Worm (Caenorhabditis elegans) whole organism, L2 larva: ENCODE measurements around the gene pqn-82.
A peak's percentile ranks its signal among the peaks of the same experiment; 100 is the strongest.

ENCODE experiments used
- C34F6.9 ChIP-seq: fragments of 150-350 bp; optimal IDR thresholded peaks from 2 replicates; lab custom pipeline; 2014; ENCODE audit warnings: missing biosample characterization, missing genetic modification characterization
- egl-27 ChIP-seq: sonication (generic microtip); optimal IDR thresholded peaks from 3 replicates; lab custom pipeline; 2017; ENCODE audit warnings: missing biosample characterization, missing genetic modification reagents, missing genetic modification characterization
- nhr-11 ChIP-seq: fragments of 150-350 bp; optimal IDR thresholded peaks from 2 replicates; lab custom pipeline; 2014; ENCODE audit warnings: missing biosample characterization, missing genetic modification characterization

ce11 chrIII:1819049-1819597 is 29.7 kb upstream of the pqn-82 start:
- TF ChIP-seq C34F6.9 (tag; lab: Kevin White, UChicago) (peak; percentile 84), egl-27 (no peak), nhr-11 (tag; lab: Kevin White, UChicago) (no peak)
